Fruit fly (Drosophila melanogaster) whole organism, embryonic: ENCODE measurements around the gene Srp14.

ENCODE experiments used
- Atf-2 ChIP-seq: fragments of 200-800 bp; sonication (Bioruptor generic); optimal IDR thresholded peaks from 2 replicates; lab custom pipeline; 2016; ENCODE audit warnings: missing biosample characterization, missing genetic modification characterization
- CG10321 ChIP-seq: fragments of 200-800 bp; sonication (Bioruptor generic); IDR thresholded peaks from 2 replicates; pipeline ENCODE4 v1.3.6; 2022; ENCODE audit warnings: missing biosample characterization, missing genetic modification characterization
- CG10462 ChIP-seq: fragments of 200-800 bp; sonication (Bioruptor generic); optimal IDR thresholded peaks from 2 replicates; lab custom pipeline; 2016; ENCODE audit warnings: missing biosample characterization, missing genetic modification characterization
- CG10959 ChIP-seq: fragments of 200-800 bp; sonication (Bioruptor generic); IDR thresholded peaks from 2 replicates; pipeline ENCODE4 v1.3.6; 2022; ENCODE audit warnings: missing biosample characterization, missing genetic modification characterization
- CG12219 ChIP-seq: fragments of 200-800 bp; sonication (Bioruptor generic); optimal IDR thresholded peaks from 3 replicates; lab custom pipeline; 2018; ENCODE audit warnings: missing biosample characterization, mild to moderate bottlenecking, missing genetic modification characterization
- CG1233 ChIP-seq: fragments of 200-800 bp; sonication (Bioruptor generic); optimal IDR thresholded peaks from 4 replicates; lab custom pipeline; 2018; ENCODE audit warnings: missing biosample characterization, mild to moderate bottlenecking, missing genetic modification characterization
- CG13894 ChIP-seq: fragments of 200-800 bp; sonication (Bioruptor generic); optimal IDR thresholded peaks from 3 replicates; lab custom pipeline; 2018; ENCODE audit warnings: missing biosample characterization, mild to moderate bottlenecking, missing genetic modification characterization, moderate library complexity
- CG14710 ChIP-seq: fragments of 200-800 bp; sonication (Bioruptor generic); optimal IDR thresholded peaks from 3 replicates; lab custom pipeline; 2019; ENCODE audit warnings: missing biosample characterization, mild to moderate bottlenecking, missing genetic modification characterization, moderate library complexity
- CG15073 ChIP-seq: fragments of 200-800 bp; sonication (Bioruptor generic); optimal IDR thresholded peaks from 2 replicates; lab custom pipeline; 2016; ENCODE audit warnings: missing biosample characterization, missing genetic modification characterization
- CG15479 ChIP-seq: fragments of 200-800 bp; sonication (Bioruptor generic); optimal IDR thresholded peaks from 3 replicates; lab custom pipeline; 2019; ENCODE audit warnings: missing biosample characterization, mild to moderate bottlenecking, missing genetic modification characterization, moderate library complexity
- CG15514 ChIP-seq: fragments of 200-800 bp; sonication (Bioruptor generic); optimal IDR thresholded peaks from 3 replicates; lab custom pipeline; 2017; ENCODE audit warnings: missing biosample characterization, missing genetic modification characterization, mild to moderate bottlenecking, moderate library complexity, missing genetic modification reagents
- CG16779 ChIP-seq: fragments of 200-800 bp; sonication (Bioruptor generic); IDR thresholded peaks from 2 replicates; pipeline ENCODE4 v1.3.6; 2022; ENCODE audit warnings: missing biosample characterization, missing genetic modification characterization
- CG17328 ChIP-seq: fragments of 200-800 bp; sonication (Bioruptor generic); IDR thresholded peaks from 2 replicates; pipeline ENCODE4 v1.3.6; 2022; ENCODE audit warnings: missing biosample characterization, missing genetic modification characterization
- CG17361 ChIP-seq: fragments of 200-800 bp; sonication (Bioruptor generic); IDR thresholded peaks from 3 replicates; pipeline ENCODE4 v1.3.6; 2022; ENCODE audit warnings: missing biosample characterization, missing genetic modification characterization
- CG17829 ChIP-seq: fragments of 200-800 bp; optimal IDR thresholded peaks from 2 replicates; lab custom pipeline; 2019; ENCODE audit warnings: missing biosample characterization, mild to moderate bottlenecking, missing genetic modification characterization, moderate library complexity
- CG17912 ChIP-seq: fragments of 200-800 bp; sonication (Bioruptor generic); optimal IDR thresholded peaks from 2 replicates; lab custom pipeline; 2018; ENCODE audit warnings: missing biosample characterization, mild to moderate bottlenecking, missing genetic modification characterization
- CG31388 ChIP-seq: fragments of 200-800 bp; sonication (Bioruptor generic); optimal IDR thresholded peaks from 2 replicates; lab custom pipeline; 2016; ENCODE audit warnings: missing biosample characterization, missing genetic modification characterization
- CG3407 ChIP-seq: fragments of 200-800 bp; sonication (Bioruptor generic); optimal IDR thresholded peaks from 2 replicates; lab custom pipeline; 2018; ENCODE audit warnings: missing biosample characterization, mild to moderate bottlenecking, missing genetic modification characterization
- CG6175 ChIP-seq: fragments of 200-800 bp; sonication (Bioruptor generic); IDR thresholded peaks from 3 replicates; pipeline ENCODE4 v1.3.6; 2022; ENCODE audit warnings: missing biosample characterization, missing genetic modification characterization
- CG7372 ChIP-seq: fragments of 200-800 bp; sonication (Bioruptor generic); IDR thresholded peaks from 2 replicates; pipeline ENCODE4 v1.3.6; 2022; ENCODE audit warnings: missing biosample characterization, missing genetic modification characterization
- CG8359 ChIP-seq: fragments of 200-800 bp; sonication (Bioruptor generic); optimal IDR thresholded peaks from 2 replicates; lab custom pipeline; 2017; ENCODE audit warnings: missing biosample characterization, mild to moderate bottlenecking, missing genetic modification characterization, borderline replicate concordance
- CHES-1-like ChIP-seq: fragments of 200-800 bp; sonication (Bioruptor generic); optimal IDR thresholded peaks from 2 replicates; lab custom pipeline; 2016; ENCODE audit warnings: missing biosample characterization, missing genetic modification characterization
- Doc2 ChIP-seq: fragments of 200-800 bp; sonication (Bioruptor generic); IDR thresholded peaks from 2 replicates; pipeline ENCODE4 v1.3.6; 2022; ENCODE audit warnings: missing biosample characterization, missing genetic modification characterization
- Doc3 ChIP-seq: fragments of 200-800 bp; sonication (Bioruptor generic); IDR thresholded peaks from 3 replicates; pipeline ENCODE4 v1.3.6; 2022; ENCODE audit warnings: missing biosample characterization, missing genetic modification characterization; ENCODE audit not compliant: partially characterized antibody
- Fer2 ChIP-seq: fragments of 200-800 bp; sonication (Bioruptor generic); optimal IDR thresholded peaks from 2 replicates; lab custom pipeline; 2018; ENCODE audit warnings: missing biosample characterization, mild to moderate bottlenecking, missing genetic modification characterization, moderate library complexity
- Hmr ChIP-seq: fragments of 200-800 bp; sonication (Bioruptor generic); optimal IDR thresholded peaks from 3 replicates; lab custom pipeline; 2017; ENCODE audit warnings: mild to moderate bottlenecking, missing biosample characterization, missing genetic modification reagents, missing genetic modification characterization
- Hr39 ChIP-seq: fragments of >200 bp; optimal IDR thresholded peaks from 2 replicates; lab custom pipeline; 2017
- NfI ChIP-seq: fragments of 200-800 bp; sonication (Bioruptor generic); optimal IDR thresholded peaks from 3 replicates; lab custom pipeline; 2018; ENCODE audit warnings: missing biosample characterization, mild to moderate bottlenecking, missing genetic modification characterization, moderate library complexity
- Sox102F ChIP-seq: fragments of 200-800 bp; sonication (Bioruptor generic); optimal IDR thresholded peaks from 2 replicates; lab custom pipeline; 2018; ENCODE audit warnings: missing biosample characterization, mild to moderate bottlenecking, missing genetic modification characterization, moderate library complexity
- Sry-β ChIP-seq: fragments of 200-800 bp; sonication (Bioruptor generic); optimal IDR thresholded peaks from 2 replicates; lab custom pipeline; 2018; ENCODE audit warnings: missing biosample characterization, mild to moderate bottlenecking, missing genetic modification characterization, moderate library complexity
- Sry-δ ChIP-seq: fragments of 200-800 bp; sonication (Bioruptor generic); optimal IDR thresholded peaks from 2 replicates; lab custom pipeline; 2016; ENCODE audit warnings: missing biosample characterization, missing genetic modification characterization
- Tbp ChIP-seq: fragments of >200 bp; optimal IDR thresholded peaks from 2 replicates; lab custom pipeline; 2018; ENCODE audit warnings: missing biosample characterization, missing genetic modification characterization
- abd-A ChIP-seq: fragments of 200-800 bp; sonication (Bioruptor generic); optimal IDR thresholded peaks from 3 replicates; lab custom pipeline; 2019; ENCODE audit warnings: missing biosample characterization, mild to moderate bottlenecking, missing genetic modification characterization, moderate library complexity
- br ChIP-seq: fragments of >200 bp; optimal IDR thresholded peaks from 2 replicates; lab custom pipeline; 2017
- cad ChIP-seq: fragments of >200 bp; optimal IDR thresholded peaks from 2 replicates; lab custom pipeline; 2017; ENCODE audit warnings: missing biosample characterization, missing genetic modification characterization
- cg ChIP-seq: fragments of 200-800 bp; sonication (Bioruptor generic); optimal IDR thresholded peaks from 3 replicates; lab custom pipeline; 2019; ENCODE audit warnings: missing biosample characterization, mild to moderate bottlenecking, missing genetic modification characterization, moderate library complexity
- crc ChIP-seq: fragments of 200-800 bp; sonication (Bioruptor generic); optimal IDR thresholded peaks from 2 replicates; lab custom pipeline; 2016; ENCODE audit warnings: missing biosample characterization, missing genetic modification characterization
- crol ChIP-seq: fragments of 200-800 bp; sonication (Bioruptor generic); IDR thresholded peaks from 2 replicates; pipeline ENCODE4 v1.3.6; 2022; ENCODE audit warnings: missing biosample characterization, missing genetic modification characterization
- dmrt11E ChIP-seq: fragments of 200-800 bp; sonication (Bioruptor generic); optimal IDR thresholded peaks from 3 replicates; lab custom pipeline; 2018; ENCODE audit warnings: missing biosample characterization, mild to moderate bottlenecking, missing genetic modification characterization, moderate library complexity
- esg ChIP-seq: fragments of 200-800 bp; sonication (Bioruptor generic); conservative IDR thresholded peaks from 2 replicates; pipeline ENCODE4 v1.3.6; 2022; ENCODE audit warnings: missing biosample characterization, missing genetic modification characterization
- fd96Cb ChIP-seq: fragments of 200-800 bp; sonication (Bioruptor generic); optimal IDR thresholded peaks from 2 replicates; lab custom pipeline; 2018; ENCODE audit warnings: missing biosample characterization, mild to moderate bottlenecking, missing genetic modification characterization, moderate library complexity
- fu2 ChIP-seq: fragments of 200-800 bp; sonication (Bioruptor generic); optimal IDR thresholded peaks from 2 replicates; lab custom pipeline; 2016; ENCODE audit warnings: missing biosample characterization, missing genetic modification characterization
- gem ChIP-seq: fragments of 200-800 bp; sonication (Bioruptor generic); optimal IDR thresholded peaks from 2 replicates; lab custom pipeline; 2019; ENCODE audit warnings: missing biosample characterization, mild to moderate bottlenecking, missing genetic modification characterization, moderate library complexity
- ind ChIP-seq: fragments of 200-800 bp; sonication (Bioruptor generic); optimal IDR thresholded peaks from 3 replicates; lab custom pipeline; 2016; ENCODE audit warnings: missing biosample characterization, missing genetic modification characterization
- pzg ChIP-seq: fragments of 200-800 bp; sonication (Bioruptor generic); optimal IDR thresholded peaks from 3 replicates; lab custom pipeline; 2018; ENCODE audit warnings: missing biosample characterization, mild to moderate bottlenecking, missing genetic modification characterization, moderate library complexity
- run ChIP-seq: fragments of 200-800 bp; sonication (Bioruptor generic); optimal IDR thresholded peaks from 3 replicates; lab custom pipeline; 2018; ENCODE audit warnings: missing biosample characterization, mild to moderate bottlenecking, missing genetic modification characterization
- sc ChIP-seq, 3 experiments: fragments of >200 bp in 2 of 3; fragments of 200-800 bp in 1 of 3; sonication (Bioruptor generic) in 1 of 3; optimal IDR thresholded peaks; 2 replicates in 2 of 3; 3 replicates in 1 of 3; lab custom pipeline; 2017; ENCODE audit warnings: mild to moderate bottlenecking in 1 of 3, missing biosample characterization in 1 of 3, missing genetic modification characterization in 1 of 3, missing genetic modification reagents in 1 of 3
- toy ChIP-seq: fragments of 200-800 bp; sonication (Bioruptor generic); IDR thresholded peaks from 2 replicates; pipeline ENCODE4 v1.3.6; 2022; ENCODE audit warnings: missing biosample characterization, missing genetic modification characterization
- usp ChIP-seq: fragments of >200 bp; optimal IDR thresholded peaks from 2 replicates; lab custom pipeline; 2017; ENCODE audit warnings: missing biosample characterization, missing genetic modification characterization
- vvl ChIP-seq: fragments of 200-800 bp; sonication (Bioruptor generic); IDR thresholded peaks from 2 replicates; pipeline ENCODE4 v1.3.6; 2022; ENCODE audit warnings: missing biosample characterization, missing genetic modification characterization

Srp14 gene

dm6 chr3R:20557415-20558105 is 22.4 kb upstream of the Srp14 start, which contains the start of the genes DPCoAC and CG5180 (continued):
- TF ChIP-seq sc (optimal IDR thresholded peaks at IDR 0.05; lab: Kevin White, UChicago) (no peak), sc (GFP tag; optimal IDR thresholded peaks at IDR 0.05; lab: Kevin White, UChicago) (no peak), Doc3 (GFP tag; lab: Robert Waterston, UW) (no peak), CG1233 (peak; percentile 50), Fer2 (tag; lab: Kevin White, UChicago) (no peak), dmrt11E (tag; lab: Kevin White, UChicago) (peak; percentile 22), CG3407 (no peak), NfI (GFP tag; lab: Kevin White, UChicago) (peak; percentile 72), vvl (GFP tag; lab: Robert Waterston, UW) (peak; percentile 80; the same call in 1 of the 2 replicates), CG15514 (GFP tag; lab: Kevin White, UChicago) (peak; percentile 93), CG10321 (GFP tag; lab: Robert Waterston, UW) (peak; percentile 49; the same call in 1 of the 2 replicates), CG14710 (tag; lab: Kevin White, UChicago) (peak; percentile 53), CHES-1-like (GFP tag; lab: Kevin White, UChicago) (peak; percentile 68), CG12219 (GFP tag; lab: Kevin White, UChicago) (peak; percentile 36), CG17912 (peak; percentile 62), br (lab: Kevin White, UChicago) (no peak), CG17328 (GFP tag; lab: Robert Waterston, UW) (peak; percentile 63), CG8359 (GFP tag; lab: Kevin White, UChicago) (no peak), usp (GFP tag; lab: Kevin White, UChicago) (no peak), Hr39 (lab: Kevin White, UChicago) (no peak), crol (GFP tag; lab: Robert Waterston, UW) (no peak), CG10959 (GFP tag; lab: Robert Waterston, UW) (peak; percentile 57), CG17829 (tag; lab: Kevin White, UChicago) (peak; percentile 50), Hmr (GFP tag; lab: Kevin White, UChicago) (peak; percentile 69), CG7372 (peak; percentile 68; the same call in 1 of the 2 replicates), pzg (GFP tag; lab: Kevin White, UChicago) (peak; percentile 94), ind (GFP tag; lab: Kevin White, UChicago) (peak; percentile 72), fu2 (peak; percentile 62), abd-A (tag; lab: Kevin White, UChicago) (peak; percentile 34), CG13894 (tag; lab: Kevin White, UChicago) (peak; percentile 76), gem (tag; lab: Kevin White, UChicago) (peak; percentile 56), Sox102F (GFP tag; lab: Kevin White, UChicago) (peak; percentile 48), cad (no peak), Tbp (GFP tag; lab: Kevin White, UChicago) (no peak), CG15479 (GFP tag; lab: Kevin White, UChicago) (no peak), Doc2 (GFP tag; lab: Robert Waterston, UW) (no peak), Sry-δ (GFP tag; lab: Kevin White, UChicago) (peak; percentile 71), esg (GFP tag; lab: Robert Waterston, UW) (peak; percentile 71), fd96Cb (tag; lab: Kevin White, UChicago) (peak; percentile 32), CG6175 (peak; percentile 72; the same call in 2 of the 3 replicates), CG10462 (GFP tag; lab: Kevin White, UChicago) (no peak), CG15073 (GFP tag; lab: Kevin White, UChicago) (peak; percentile 7), Sry-β (GFP tag; lab: Kevin White, UChicago) (peak; percentile 12), CG31388 (GFP tag; lab: Kevin White, UChicago) (peak; percentile 30), run (tag; lab: Kevin White, UChicago) (no peak), CG16779 (GFP tag; lab: Robert Waterston, UW) (peak; percentile 79), crc (GFP tag; lab: Kevin White, UChicago) (peak; percentile 62), Atf-2 (GFP tag; lab: Kevin White, UChicago) (peak; percentile 39), toy (GFP tag; lab: Robert Waterston, UW) (no peak), CG17361 (peak; percentile 78), cg (peak; percentile 56)
